Fruit fly (Drosophila melanogaster) whole organism, wandering third instar larva: ENCODE results near the gene CG11656.

ENCODE experiments used
- Abd-B ChIP-seq: fragments of >200 bp; optimal IDR thresholded peaks from 2 replicates; lab custom pipeline; 2017; ENCODE audit warnings: missing biosample characterization, missing genetic modification characterization
- CG32264 ChIP-seq: fragments of 200-800 bp; sonication (Bioruptor generic); optimal IDR thresholded peaks from 2 replicates; lab custom pipeline; 2016; ENCODE audit warnings: missing biosample characterization, missing genetic modification characterization
- CG9705 ChIP-seq: fragments of 200-800 bp; sonication (Bioruptor generic); optimal IDR thresholded peaks from 2 replicates; lab custom pipeline; 2018; ENCODE audit warnings: missing biosample characterization, mild to moderate bottlenecking, missing genetic modification characterization
- CrebA ChIP-seq: fragments of 200-800 bp; sonication (Bioruptor generic); optimal IDR thresholded peaks from 2 replicates; lab custom pipeline; 2016; ENCODE audit warnings: missing biosample characterization, mild to moderate bottlenecking, missing genetic modification characterization, borderline replicate concordance
- Dfd ChIP-seq: fragments of >200 bp; optimal IDR thresholded peaks from 2 replicates; lab custom pipeline; 2017; ENCODE audit warnings: missing biosample characterization, missing genetic modification characterization
- Dif ChIP-seq: fragments of 200-275, 200-300 bp; sonication (Bioruptor generic); optimal IDR thresholded peaks from 2 replicates; lab custom pipeline; 2018; ENCODE audit warnings: missing biosample characterization, missing genetic modification characterization; ENCODE audit not compliant: partially characterized antibody
- GATAd ChIP-seq: sonication (Bioruptor generic); optimal IDR thresholded peaks from 2 replicates; lab custom pipeline; 2016; ENCODE audit warnings: missing biosample characterization, missing genetic modification characterization
- HLH106 ChIP-seq: fragments of 200-800 bp; optimal IDR thresholded peaks from 3 replicates; lab custom pipeline; 2019; ENCODE audit warnings: missing biosample characterization, mild to moderate bottlenecking, missing genetic modification characterization, moderate library complexity
- Hnf4 ChIP-seq: fragments of 200-800 bp; sonication (Bioruptor generic); optimal IDR thresholded peaks from 2 replicates; lab custom pipeline; 2016; ENCODE audit warnings: missing biosample characterization, mild to moderate bottlenecking, missing genetic modification characterization
- Hr78 ChIP-seq: fragments of >200 bp; optimal IDR thresholded peaks from 2 replicates; lab custom pipeline; 2017; ENCODE audit warnings: missing biosample characterization, missing genetic modification characterization
- Hr83 ChIP-seq: fragments of 200-300 bp; sonication (Bioruptor generic); optimal IDR thresholded peaks from 2 replicates; lab custom pipeline; 2016; ENCODE audit warnings: missing biosample characterization, mild to moderate bottlenecking, missing genetic modification characterization, moderate library complexity; ENCODE audit not compliant: poor library complexity, severe bottlenecking
- Jra ChIP-seq: sonication (Bioruptor generic); optimal IDR thresholded peaks from 2 replicates; lab custom pipeline; 2016; ENCODE audit warnings: missing biosample characterization, missing genetic modification characterization
- Mio ChIP-seq: sonication (Bioruptor generic); optimal IDR thresholded peaks from 2 replicates; lab custom pipeline; 2016; ENCODE audit warnings: missing biosample characterization, missing genetic modification characterization
- Myc ChIP-seq: fragments of >200 bp; optimal IDR thresholded peaks from 2 replicates; lab custom pipeline; 2017
- N ChIP-seq: fragments of >200 bp; optimal IDR thresholded peaks from 2 replicates; lab custom pipeline; 2018; ENCODE audit warnings: missing biosample characterization, missing external identifiers, missing genetic modification characterization
- OdsH ChIP-seq: fragments of 200-800 bp; sonication (Bioruptor generic); optimal IDR thresholded peaks from 2 replicates; lab custom pipeline; 2016; ENCODE audit warnings: missing biosample characterization, mild to moderate bottlenecking, missing genetic modification characterization
- Rel ChIP-seq, 2 experiments: fragments of 200-800 bp; sonication (Bioruptor generic) in 1 of 2; optimal IDR thresholded peaks; 2 replicates in 1 of 2; 3 replicates in 1 of 2; lab custom pipeline; 2016 to 2019; ENCODE audit warnings: mild to moderate bottlenecking in 2 of 2, missing biosample characterization in 2 of 2, missing genetic modification characterization in 2 of 2, moderate library complexity in 1 of 2
- Sp1 ChIP-seq: fragments of 200-800 bp; sonication (Bioruptor generic); optimal IDR thresholded peaks from 3 replicates; lab custom pipeline; 2019; ENCODE audit warnings: missing biosample characterization, mild to moderate bottlenecking, missing genetic modification characterization, moderate library complexity
- Vsx2 ChIP-seq: fragments of 200-300, 225-300 bp; sonication (Bioruptor generic); optimal IDR thresholded peaks from 2 replicates; lab custom pipeline; 2018; ENCODE audit warnings: missing biosample characterization, missing genetic modification characterization; ENCODE audit not compliant: partially characterized antibody
- br ChIP-seq: fragments of 200-800 bp; sonication (Bioruptor generic); optimal IDR thresholded peaks from 2 replicates; lab custom pipeline; 2016; ENCODE audit warnings: missing biosample characterization, missing genetic modification characterization
- brk ChIP-seq: fragments of 200-800 bp; sonication (Bioruptor generic); optimal IDR thresholded peaks from 2 replicates; lab custom pipeline; 2016; ENCODE audit warnings: missing biosample characterization, mild to moderate bottlenecking, missing genetic modification characterization
- dl ChIP-seq, 2 experiments: fragments of 175-275, 200-275 bp in 1 of 2; fragments of 200-275 bp in 1 of 2; sonication (Bioruptor generic); optimal IDR thresholded peaks; lab custom pipeline; 2018; ENCODE audit warnings: mild to moderate bottlenecking in 2 of 2, missing biosample characterization in 2 of 2, missing genetic modification characterization in 2 of 2, moderate library complexity in 2 of 2; ENCODE audit not compliant: partially characterized antibody in 2 of 2, insufficient read depth in 1 of 2
- dmrt93B ChIP-seq: fragments of 200-800 bp; sonication (Bioruptor generic); optimal IDR thresholded peaks from 2 replicates; lab custom pipeline; 2018; ENCODE audit warnings: missing biosample characterization, mild to moderate bottlenecking, missing genetic modification characterization
- dsf ChIP-seq: sonication (Bioruptor generic); optimal IDR thresholded peaks from 2 replicates; lab custom pipeline; 2016; ENCODE audit warnings: missing biosample characterization, missing genetic modification characterization, borderline replicate concordance
- ey ChIP-seq: fragments of 200-800 bp; sonication (Bioruptor generic); optimal IDR thresholded peaks from 2 replicates; lab custom pipeline; 2016; ENCODE audit warnings: missing biosample characterization, missing genetic modification characterization
- foxo ChIP-seq, 2 experiments: fragments of 200-800 bp; sonication (Bioruptor generic); optimal IDR thresholded peaks; 2 replicates in 1 of 2; 3 replicates in 1 of 2; lab custom pipeline; 2016 to 2017; ENCODE audit warnings: missing biosample characterization in 2 of 2, missing genetic modification characterization in 2 of 2
- fru ChIP-seq: fragments of 200-800 bp; sonication (Bioruptor generic); optimal IDR thresholded peaks from 3 replicates; lab custom pipeline; 2016; ENCODE audit warnings: missing biosample characterization, mild to moderate bottlenecking, missing genetic modification characterization
- h ChIP-seq: fragments of 200-800 bp; sonication (Bioruptor generic); optimal IDR thresholded peaks from 3 replicates; lab custom pipeline; 2016; ENCODE audit warnings: missing biosample characterization, mild to moderate bottlenecking, missing genetic modification characterization
- jim ChIP-seq: fragments of 175-275, 200-325 bp; sonication (Bioruptor generic); optimal IDR thresholded peaks from 2 replicates; lab custom pipeline; 2016; ENCODE audit warnings: missing biosample characterization, mild to moderate bottlenecking, missing genetic modification characterization
- lola ChIP-seq: fragments of >200 bp; optimal IDR thresholded peaks from 2 replicates; lab custom pipeline; 2017; ENCODE audit warnings: missing biosample characterization, missing genetic modification characterization
- pan ChIP-seq: fragments of >200 bp; optimal IDR thresholded peaks from 2 replicates; lab custom pipeline; 2017
- psq ChIP-seq: fragments of 200-800 bp; sonication (Bioruptor generic); optimal IDR thresholded peaks from 3 replicates; lab custom pipeline; 2017; ENCODE audit warnings: missing biosample characterization, mild to moderate bottlenecking, missing genetic modification characterization, moderate library complexity
- rgr ChIP-seq: fragments of 200-800 bp; sonication (Bioruptor generic); optimal IDR thresholded peaks from 3 replicates; lab custom pipeline; 2016; ENCODE audit warnings: missing biosample characterization, mild to moderate bottlenecking, missing genetic modification characterization
- sage ChIP-seq: fragments of 200-800 bp; sonication (Bioruptor generic); optimal IDR thresholded peaks from 2 replicates; lab custom pipeline; 2016; ENCODE audit warnings: missing biosample characterization, mild to moderate bottlenecking, missing genetic modification characterization
- sv ChIP-seq: fragments of 200-800 bp; sonication (Bioruptor generic); optimal IDR thresholded peaks from 3 replicates; lab custom pipeline; 2016; ENCODE audit warnings: missing biosample characterization, missing genetic modification characterization
- tai ChIP-seq: sonication (Bioruptor generic); optimal IDR thresholded peaks from 2 replicates; lab custom pipeline; 2016; ENCODE audit warnings: missing biosample characterization, missing genetic modification characterization
- usp ChIP-seq: fragments of >200 bp; optimal IDR thresholded peaks from 2 replicates; lab custom pipeline; 2017; ENCODE audit warnings: missing biosample characterization, missing genetic modification characterization
- woc ChIP-seq: sonication (Bioruptor generic); optimal IDR thresholded peaks from 2 replicates; lab custom pipeline; 2016; ENCODE audit warnings: missing biosample characterization, mild to moderate bottlenecking, missing genetic modification characterization

Gene CG11656

dm6 chr3R:12981334-12982166 is 28.1 kb upstream of the CG11656 start (continued):
- no peak for TF ChIP-seq woc (GFP tag; lab: Kevin White, UChicago)
- TF ChIP-seq Mio (GFP tag; lab: Kevin White, UChicago): no peak
- TF ChIP-seq h (GFP tag; lab: Kevin White, UChicago): peak; percentile 40
- TF ChIP-seq Hr83: peak; percentile 36
- TF ChIP-seq CG32264 (GFP tag; lab: Kevin White, UChicago): peak; percentile 27
- TF ChIP-seq brk (GFP tag; lab: Kevin White, UChicago): peak; percentile 37
- no peak for TF ChIP-seq lola
- TF ChIP-seq dsf (GFP tag; lab: Kevin White, UChicago): no peak

- peak; percentile 45 for TF ChIP-seq brk (GFP tag; lab: Kevin White, UChicago)
- no peak for TF ChIP-seq dmrt93B (GFP tag; lab: Kevin White, UChicago)
- peak; percentile 62 for TF ChIP-seq OdsH (GFP tag; lab: Kevin White, UChicago)
- peak; percentile 33 for TF ChIP-seq CG9705
- TF ChIP-seq Mio (GFP tag; lab: Kevin White, UChicago): no peak
- no peak for TF ChIP-seq pan (lab: Kevin White, UChicago)
- peak; percentile 63 for TF ChIP-seq fru (GFP tag; lab: Kevin White, UChicago)
- TF ChIP-seq HLH106 (tag; lab: Kevin White, UChicago): peak; percentile 70
- no peak for TF ChIP-seq CG32264 (GFP tag; lab: Kevin White, UChicago)
- peak; percentile 38 for TF ChIP-seq br (GFP tag; lab: Kevin White, UChicago)
- peak; percentile 67 for TF ChIP-seq rgr (GFP tag; lab: Kevin White, UChicago)
- peak; percentile 59 for TF ChIP-seq woc (GFP tag; lab: Kevin White, UChicago)
- TF ChIP-seq Abd-B: no peak
- peak; percentile 62 for TF ChIP-seq h (GFP tag; lab: Kevin White, UChicago)
- no peak for TF ChIP-seq Myc (lab: Kevin White, UChicago)
- peak; percentile 61 for TF ChIP-seq Sp1 (GFP tag; lab: Kevin White, UChicago)
- TF ChIP-seq jim: no peak
- no peak for TF ChIP-seq N (GFP tag; lab: Kevin White, UChicago)
- peak in 1 of 2 experiments; percentile 65 for TF ChIP-seq foxo (GFP tag; optimal IDR thresholded peaks at IDR 0.05; lab: Kevin White, UChicago)
- no peak for TF ChIP-seq Rel (GFP tag; optimal IDR thresholded peaks at IDR 0.05; lab: Kevin White, UChicago)
- TF ChIP-seq Rel (tag; optimal IDR thresholded peaks at IDR 0.05; lab: Kevin White, UChicago): peak; percentile 54
- TF ChIP-seq lola: no peak
- TF ChIP-seq Dif (GFP tag; lab: Kevin White, UChicago): no peak
- no peak for TF ChIP-seq Jra (GFP tag; lab: Kevin White, UChicago)
- TF ChIP-seq sv (GFP tag; lab: Kevin White, UChicago): peak; percentile 47
- no peak for TF ChIP-seq GATAd
- peak; percentile 30 for TF ChIP-seq Hr83
- TF ChIP-seq usp: no peak
- TF ChIP-seq Dfd: no peak
- TF ChIP-seq tai (GFP tag; lab: Kevin White, UChicago): no peak
- peak; percentile 43 for TF ChIP-seq sage (GFP tag; lab: Kevin White, UChicago)
- TF ChIP-seq ey (GFP tag; lab: Kevin White, UChicago): peak; percentile 43
- TF ChIP-seq CrebA (GFP tag; lab: Kevin White, UChicago): no peak
- TF ChIP-seq dl (GFP tag; optimal IDR thresholded peaks at IDR 0.05; lab: Kevin White, UChicago; ENCODE audit: insufficient read depth in 1 of 2, partially characterized antibody in 2 of 2): no peak
- TF ChIP-seq dsf (GFP tag; lab: Kevin White, UChicago): no peak
- TF ChIP-seq Vsx2 (GFP tag; lab: Kevin White, UChicago): no peak
- TF ChIP-seq Hnf4 (GFP tag; lab: Kevin White, UChicago): peak; percentile 24
- TF ChIP-seq Hr78 (GFP tag; lab: Kevin White, UChicago): no peak
- peak; percentile 60 for TF ChIP-seq psq (GFP tag; lab: Kevin White, UChicago)
Observed at dm6 chr3R:12982167-12982981, 27.3 kb upstream of the CG11656 start.
